Worm (Caenorhabditis elegans) whole organism, L1 larva: ENCODE measurements around the gene cyp-42A1.

Experiments
- C04F5.9 ChIP-seq: sonication (generic microtip); optimal IDR thresholded peaks from 2 replicates; lab custom pipeline; 2016; ENCODE audit warnings: missing genetic modification characterization, missing compliant biosample characterization
- C16A3.4 ChIP-seq: fragments of 150-350 bp; optimal IDR thresholded peaks from 2 replicates; lab custom pipeline; 2014; ENCODE audit warnings: missing biosample characterization, missing genetic modification characterization
- C34B4.2 ChIP-seq: sonication (generic microtip); optimal IDR thresholded peaks from 2 replicates; lab custom pipeline; 2017; ENCODE audit warnings: mild to moderate bottlenecking, missing genetic modification characterization, missing compliant biosample characterization
- aha-1 ChIP-seq: fragments of 150-350 bp; optimal IDR thresholded peaks from 2 replicates; lab custom pipeline; 2014; ENCODE audit warnings: missing biosample characterization, missing genetic modification characterization
- alr-1 ChIP-seq: fragments of 200-800 bp; sonication (Bioruptor generic); optimal IDR thresholded peaks from 2 replicates; lab custom pipeline; 2018; ENCODE audit warnings: borderline replicate concordance, mild to moderate bottlenecking, missing genetic modification characterization, missing compliant biosample characterization
- aly-2 ChIP-seq: fragments of 150-350 bp; optimal IDR thresholded peaks from 2 replicates; lab custom pipeline; 2014; ENCODE audit warnings: missing biosample characterization, missing genetic modification characterization
- blmp-1 ChIP-seq: fragments of 150-350 bp; optimal IDR thresholded peaks from 2 replicates; lab custom pipeline; 2014; ENCODE audit warnings: missing biosample characterization, missing genetic modification characterization
- ceh-63 ChIP-seq: fragments of 200-800 bp; sonication (Bioruptor generic); optimal IDR thresholded peaks from 2 replicates; lab custom pipeline; 2018; ENCODE audit warnings: mild to moderate bottlenecking, missing genetic modification characterization, missing compliant biosample characterization
- ceh-8 ChIP-seq: fragments of 200-800 bp; sonication (Bioruptor generic); optimal IDR thresholded peaks from 2 replicates; lab custom pipeline; 2018; ENCODE audit warnings: mild to moderate bottlenecking, missing genetic modification characterization, moderate library complexity, missing compliant biosample characterization
- ceh-82 ChIP-seq, 3 experiments: fragments of 150-350 bp in 1 of 3; sonication (generic microtip) in 2 of 3; optimal IDR thresholded peaks; 2 replicates each; lab custom pipeline; 2014 to 2017; ENCODE audit warnings: missing biosample characterization in 3 of 3, missing genetic modification characterization in 3 of 3
- ceh-88 ChIP-seq: fragments of 200-800 bp; sonication (Bioruptor generic); IDR thresholded peaks from 2 replicates; pipeline ENCODE4 v1.3.6; 2022; ENCODE audit warnings: missing genetic modification characterization, missing compliant biosample characterization
- ceh-90 ChIP-seq: sonication (generic microtip); optimal IDR thresholded peaks from 2 replicates; lab custom pipeline; 2016; ENCODE audit warnings: missing genetic modification characterization, missing compliant biosample characterization
- dsc-1 ChIP-seq: sonication (generic microtip); optimal IDR thresholded peaks from 2 replicates; lab custom pipeline; 2016; ENCODE audit warnings: mild to moderate bottlenecking, missing genetic modification characterization, missing compliant biosample characterization
- efl-1 ChIP-seq, 4 experiments: fragments of 150-350 bp; optimal IDR thresholded peaks in 3 of 4; peaks in 1 of 4; 1 replicate in 1 of 4; 2 replicates in 3 of 4; lab custom pipeline; 2014; ENCODE audit warnings: missing biosample characterization in 2 of 4, missing genetic modification characterization in 2 of 4, missing genetic modification reagents in 2 of 4
- efl-3 ChIP-seq: fragments of 200-800 bp; sonication (Bioruptor generic); optimal IDR thresholded peaks from 2 replicates; lab custom pipeline; 2018; ENCODE audit warnings: mild to moderate bottlenecking, missing genetic modification characterization, missing compliant biosample characterization
- egl-27 ChIP-seq, 2 experiments: fragments of 150-350 bp in 1 of 2; sonication (generic microtip); optimal IDR thresholded peaks; 3 replicates each; lab custom pipeline; 2017 to 2018; ENCODE audit warnings: missing biosample characterization in 2 of 2, missing genetic modification characterization in 2 of 2, missing genetic modification reagents in 2 of 2
- elt-2 ChIP-seq: sonication (generic microtip); optimal IDR thresholded peaks from 2 replicates; lab custom pipeline; 2016; ENCODE audit warnings: missing genetic modification characterization, mild to moderate bottlenecking, inconsistent platforms, missing compliant biosample characterization, missing genetic modification reagents
- elt-3 ChIP-seq, 6 experiments: fragments of 150-350 bp in 1 of 6; sonication (generic microtip); optimal IDR thresholded peaks; 2 replicates each; lab custom pipeline; 2017 to 2018; ENCODE audit warnings: missing biosample characterization in 6 of 6, missing genetic modification characterization in 6 of 6, inconsistent platforms in 1 of 6
- ets-5 ChIP-seq: fragments of 200-800 bp; sonication (Bioruptor generic); IDR thresholded peaks from 2 replicates; pipeline ENCODE4 v1.3.6; 2022; ENCODE audit warnings: missing genetic modification characterization, missing compliant biosample characterization
- fkh-10 ChIP-seq: sonication (generic microtip); optimal IDR thresholded peaks from 2 replicates; lab custom pipeline; 2017; ENCODE audit warnings: missing biosample characterization, missing genetic modification reagents, missing genetic modification characterization
- fos-1 ChIP-seq: fragments of 150-350 bp; optimal IDR thresholded peaks from 2 replicates; lab custom pipeline; 2014; ENCODE audit warnings: missing biosample characterization, missing genetic modification characterization
- grh-1 ChIP-seq: fragments of 200-800 bp; sonication (Bioruptor generic); IDR thresholded peaks from 2 replicates; pipeline ENCODE4 v1.3.6; 2022; ENCODE audit warnings: missing genetic modification reagents, missing genetic modification characterization, missing compliant biosample characterization
- hlh-17 ChIP-seq: fragments of 200-800 bp; sonication (Bioruptor generic); optimal IDR thresholded peaks from 2 replicates; lab custom pipeline; 2018; ENCODE audit warnings: missing genetic modification characterization, mild to moderate bottlenecking, missing compliant biosample characterization, moderate library complexity, borderline replicate concordance
- hlh-4 ChIP-seq: sonication (generic microtip); optimal IDR thresholded peaks from 2 replicates; lab custom pipeline; 2016; ENCODE audit warnings: mild to moderate bottlenecking, missing genetic modification characterization, missing compliant biosample characterization
- hpl-2 ChIP-seq: fragments of 150-350 bp; optimal IDR thresholded peaks from 2 replicates; lab custom pipeline; 2014; ENCODE audit warnings: missing biosample characterization, missing genetic modification reagents, missing genetic modification characterization
- isw-1 ChIP-seq: fragments of 200-800 bp; sonication (Bioruptor generic); IDR thresholded peaks from 2 replicates; pipeline ENCODE4 v1.3.6; 2022; ENCODE audit warnings: missing genetic modification characterization, missing compliant biosample characterization
- jun-1 ChIP-seq: fragments of 150-350 bp; optimal IDR thresholded peaks from 2 replicates; lab custom pipeline; 2014; ENCODE audit warnings: missing biosample characterization, missing genetic modification reagents, missing genetic modification characterization
- lin-13 ChIP-seq: fragments of 150-350 bp; optimal IDR thresholded peaks from 2 replicates; lab custom pipeline; 2014; ENCODE audit warnings: missing biosample characterization, missing genetic modification reagents, missing genetic modification characterization
- lin-14 ChIP-seq: fragments of 200-800 bp; sonication (Bioruptor generic); optimal IDR thresholded peaks from 2 replicates; lab custom pipeline; 2018; ENCODE audit warnings: mild to moderate bottlenecking, missing genetic modification characterization, moderate library complexity, missing compliant biosample characterization
- lin-35 ChIP-seq, 2 experiments: fragments of 150-350 bp; optimal IDR thresholded peaks; 2 replicates each; lab custom pipeline; 2014; ENCODE audit warnings: missing biosample characterization in 2 of 2, missing genetic modification characterization in 2 of 2, missing genetic modification reagents in 2 of 2
- lin-39 ChIP-seq: fragments of 150-350 bp; optimal IDR thresholded peaks from 2 replicates; lab custom pipeline; 2014; ENCODE audit warnings: missing biosample characterization, missing genetic modification reagents, missing genetic modification characterization
- mef-2 ChIP-seq: fragments of 150-350 bp; optimal IDR thresholded peaks from 2 replicates; lab custom pipeline; 2014; ENCODE audit warnings: missing biosample characterization, missing genetic modification characterization
- mep-1 ChIP-seq: fragments of 150-350 bp; optimal IDR thresholded peaks from 2 replicates; lab custom pipeline; 2014; ENCODE audit warnings: missing biosample characterization, missing genetic modification characterization
- nhr-12 ChIP-seq: sonication (generic microtip); optimal IDR thresholded peaks from 2 replicates; lab custom pipeline; 2017; ENCODE audit warnings: missing biosample characterization, missing genetic modification characterization
- nhr-19 ChIP-seq: fragments of 200-800 bp; sonication (Bioruptor generic); conservative IDR thresholded peaks from 2 replicates; pipeline ENCODE4 v1.3.6; 2022; ENCODE audit warnings: missing genetic modification characterization, missing compliant biosample characterization
- nhr-20 ChIP-seq: sonication (generic microtip); optimal IDR thresholded peaks from 2 replicates; lab custom pipeline; 2016; ENCODE audit warnings: mild to moderate bottlenecking, missing genetic modification characterization, missing compliant biosample characterization
- nhr-28 ChIP-seq: fragments of 150-350 bp; optimal IDR thresholded peaks from 2 replicates; lab custom pipeline; 2014; ENCODE audit warnings: missing biosample characterization, missing genetic modification characterization
- nhr-47 ChIP-seq: sonication (generic microtip); optimal IDR thresholded peaks from 2 replicates; lab custom pipeline; 2016; ENCODE audit warnings: mild to moderate bottlenecking, missing genetic modification characterization, moderate library complexity, missing compliant biosample characterization
- nhr-84 ChIP-seq: sonication (generic microtip); optimal IDR thresholded peaks from 2 replicates; lab custom pipeline; 2017; ENCODE audit warnings: missing biosample characterization, missing genetic modification characterization
- pag-3 ChIP-seq: sonication (generic microtip); optimal IDR thresholded peaks from 2 replicates; lab custom pipeline; 2017; ENCODE audit warnings: missing genetic modification characterization, mild to moderate bottlenecking, missing compliant biosample characterization, antibody characterized with exemption, borderline replicate concordance; ENCODE audit not compliant: insufficient read depth
- rnt-1 ChIP-seq: sonication (generic microtip); optimal IDR thresholded peaks from 2 replicates; lab custom pipeline; 2016; ENCODE audit warnings: mild to moderate bottlenecking, missing genetic modification characterization, moderate library complexity, missing compliant biosample characterization
- sptf-1 ChIP-seq: fragments of 150-350 bp; optimal IDR thresholded peaks from 2 replicates; lab custom pipeline; 2014; ENCODE audit warnings: missing biosample characterization, missing genetic modification characterization
- sup-37 ChIP-seq: fragments of 200-800 bp; sonication (Bioruptor generic); optimal IDR thresholded peaks from 2 replicates; lab custom pipeline; 2018; ENCODE audit warnings: mild to moderate bottlenecking, missing genetic modification characterization, missing compliant biosample characterization
- swsn-7 ChIP-seq: sonication (generic microtip); optimal IDR thresholded peaks from 2 replicates; lab custom pipeline; 2016; ENCODE audit warnings: missing genetic modification characterization, missing compliant biosample characterization
- unc-30 ChIP-seq: sonication (generic microtip); optimal IDR thresholded peaks from 2 replicates; lab custom pipeline; 2017; ENCODE audit warnings: missing biosample characterization, missing genetic modification characterization
- unc-62 ChIP-seq: fragments of 150-350 bp; optimal IDR thresholded peaks from 2 replicates; lab custom pipeline; 2014; ENCODE audit warnings: missing biosample characterization, missing genetic modification reagents, missing genetic modification characterization
- unc-98 ChIP-seq: fragments of 200-800 bp; sonication (Bioruptor generic); IDR thresholded peaks from 2 replicates; pipeline ENCODE4 v1.3.6; 2022; ENCODE audit warnings: missing genetic modification characterization, missing compliant biosample characterization
- zag-1 ChIP-seq: fragments of 150-350 bp; optimal IDR thresholded peaks from 2 replicates; lab custom pipeline; 2014; ENCODE audit warnings: missing biosample characterization, missing genetic modification characterization
- zip-4 ChIP-seq: fragments of 200-800 bp; sonication (Bioruptor generic); optimal IDR thresholded peaks from 2 replicates; lab custom pipeline; 2018; ENCODE audit warnings: mild to moderate bottlenecking, missing genetic modification characterization, moderate library complexity, missing compliant biosample characterization
- ztf-11 ChIP-seq, 2 experiments: sonication (generic microtip); optimal IDR thresholded peaks; 2 replicates each; lab custom pipeline; 2016 to 2017; ENCODE audit warnings: missing genetic modification characterization in 2 of 2, missing biosample characterization in 1 of 2, missing compliant biosample characterization in 1 of 2
- ztf-4 ChIP-seq: fragments of 150-350 bp; optimal IDR thresholded peaks from 2 replicates; lab custom pipeline; 2014; ENCODE audit warnings: missing biosample characterization, missing genetic modification characterization

Gene cyp-42A1

ce11 chrV:18967479-18968056 lies 55.7 kb downstream of the cyp-42A1 start, which contains the start of gene Y39B6A.43 (continued):
- TF ChIP-seq ceh-82 (tag; optimal IDR thresholded peaks at IDR 0.05; lab: Kevin White, UChicago) (peak; percentile 97 to 99 (median 97)), mep-1 (tag; lab: Kevin White, UChicago) (peak; percentile 93), hpl-2 (peak; percentile 96), nhr-47 (tag; lab: Kevin White, UChicago) (peak; percentile 98), unc-62 (no peak), sptf-1 (tag; lab: Kevin White, UChicago) (no peak), nhr-28 (tag; lab: Kevin White, UChicago) (no peak), elt-3 (tag; optimal IDR thresholded peaks at IDR 0.05; lab: Kevin White, UChicago) (peak in 4 of 6 experiments; percentile 58 to 90 (median 70)), egl-27 (tag; optimal IDR thresholded peaks at IDR 0.05; lab: Kevin White, UChicago) (peak; percentile 57 to 80), nhr-20 (peak; percentile 95), C34B4.2 (tag; lab: Kevin White, UChicago) (peak; percentile 77), blmp-1 (tag; lab: Kevin White, UChicago) (peak; percentile 66), jun-1 (tag; lab: Kevin White, UChicago) (peak; percentile 96), zag-1 (tag; lab: Kevin White, UChicago) (peak; percentile 58), C16A3.4 (tag; lab: Kevin White, UChicago) (peak; percentile 98), aly-2 (tag; lab: Kevin White, UChicago) (peak; percentile 66), hlh-17 (GFP tag; lab: Kevin White, UChicago) (peak; percentile 68), ceh-63 (GFP tag; lab: Kevin White, UChicago) (no peak), ztf-4 (peak; percentile 91), unc-98 (peak; percentile 78), lin-14 (GFP tag; lab: Kevin White, UChicago) (peak; percentile 97), C04F5.9 (tag; lab: Kevin White, UChicago) (peak; percentile 80), zip-4 (GFP tag; lab: Kevin White, UChicago) (peak; percentile 87), lin-35 (GFP tag; optimal IDR thresholded peaks at IDR 0.05; lab: Kevin White, UChicago) (peak; percentile 98 to 100), isw-1 (GFP tag; lab: Robert Waterston, UW) (peak; percentile 95), hlh-4 (no peak), ztf-11 (tag; optimal IDR thresholded peaks at IDR 0.05; lab: Kevin White, UChicago) (peak in 1 of 2 experiments; percentile 88), nhr-84 (tag; lab: Kevin White, UChicago) (no peak), lin-13 (peak; percentile 99), rnt-1 (peak; percentile 98), ets-5 (no peak), efl-1 (optimal IDR thresholded peaks at IDR 0.05; lab: Kevin White, UChicago) (peak; percentile 99 to 100), efl-1 (GFP tag; optimal IDR thresholded peaks at IDR 0.05 in 1 of 2; lab: Kevin White, UChicago) (peak; percentile 93 to 100), aha-1 (tag; lab: Kevin White, UChicago) (peak; percentile 94), ceh-88 (peak; percentile 86), elt-2 (peak; percentile 85), efl-3 (GFP tag; lab: Kevin White, UChicago) (peak; percentile 42), ceh-8 (GFP tag; lab: Kevin White, UChicago) (peak; percentile 84), nhr-12 (tag; lab: Kevin White, UChicago) (no peak), grh-1 (peak; percentile 94), pag-3 (tag; lab: Kevin White, UChicago) (no peak), swsn-7 (tag; lab: Kevin White, UChicago) (peak; percentile 96), mef-2 (tag; lab: Kevin White, UChicago) (peak; percentile 31), fkh-10 (GFP tag; lab: Kevin White, UChicago) (peak; percentile 96), lin-39 (tag; lab: Kevin White, UChicago) (peak; percentile 84), ceh-90 (tag; lab: Kevin White, UChicago) (peak; percentile 63), dsc-1 (tag; lab: Kevin White, UChicago) (peak; percentile 90), unc-30 (no peak), nhr-19 (GFP tag; lab: Robert Waterston, UW) (peak; percentile 99), fos-1 (peak; percentile 91), sup-37 (GFP tag; lab: Kevin White, UChicago) (peak; percentile 80), alr-1 (no peak)
